Worm (Caenorhabditis elegans) whole organism, early embryonic: ENCODE data around the gene cest-6.

Experiments used
- B0310.2 ChIP-seq: sonication (generic microtip); optimal IDR thresholded peaks from 2 replicates; lab custom pipeline; 2016; ENCODE audit warnings: mild to moderate bottlenecking, missing genetic modification characterization, missing compliant biosample characterization
- F13C5.2 ChIP-seq: sonication (generic microtip); optimal IDR thresholded peaks from 2 replicates; lab custom pipeline; 2017; ENCODE audit warnings: mild to moderate bottlenecking, missing genetic modification characterization, inconsistent platforms, missing compliant biosample characterization
- aly-1 ChIP-seq: sonication (generic microtip); optimal IDR thresholded peaks from 2 replicates; lab custom pipeline; 2016; ENCODE audit warnings: missing genetic modification characterization, missing compliant biosample characterization
- ama-1 ChIP-seq: fragments of 150-350 bp; optimal IDR thresholded peaks from 2 replicates; lab custom pipeline; 2014
- ceh-13 ChIP-seq: fragments of 200-800 bp; sonication (Bioruptor generic); optimal IDR thresholded peaks from 2 replicates; lab custom pipeline; 2018; ENCODE audit warnings: mild to moderate bottlenecking, missing genetic modification characterization, missing compliant biosample characterization
- ceh-36 ChIP-seq: sonication (generic microtip); optimal IDR thresholded peaks from 2 replicates; lab custom pipeline; 2016; ENCODE audit warnings: missing genetic modification characterization, inconsistent platforms, missing compliant biosample characterization
- ets-7 ChIP-seq: sonication (generic microtip); optimal IDR thresholded peaks from 2 replicates; lab custom pipeline; 2016; ENCODE audit warnings: missing genotype, missing genetic modification characterization, missing compliant biosample characterization
- flt-1 ChIP-seq: fragments of 200-800 bp; sonication (Bioruptor generic); IDR thresholded peaks from 2 replicates; pipeline ENCODE4 v1.3.6; 2022; ENCODE audit warnings: missing genetic modification characterization, missing compliant biosample characterization
- hmbx-1 ChIP-seq: sonication (generic microtip); optimal IDR thresholded peaks from 2 replicates; lab custom pipeline; 2016; ENCODE audit warnings: mild to moderate bottlenecking, missing genetic modification characterization, missing compliant biosample characterization
- hmg-4 ChIP-seq: fragments of 200-800 bp; sonication (Bioruptor generic); optimal IDR thresholded peaks from 2 replicates; lab custom pipeline; 2018; ENCODE audit warnings: mild to moderate bottlenecking, missing genetic modification characterization, missing compliant biosample characterization
- hnd-1 ChIP-seq: sonication (generic microtip); optimal IDR thresholded peaks from 2 replicates; lab custom pipeline; 2016; ENCODE audit warnings: missing genetic modification characterization, missing compliant biosample characterization
- pes-1 ChIP-seq: fragments of 200-800 bp; sonication (Bioruptor generic); IDR thresholded peaks from 2 replicates; pipeline ENCODE4 v1.3.6; 2022; ENCODE audit warnings: missing genetic modification reagents, missing genetic modification characterization, missing compliant biosample characterization
- scrt-1 ChIP-seq: fragments of 200-800 bp; sonication (Bioruptor generic); IDR thresholded peaks from 2 replicates; pipeline ENCODE4 v1.3.6; 2022; ENCODE audit warnings: missing genetic modification characterization, missing compliant biosample characterization
- sea-1 ChIP-seq: fragments of 200-800 bp; sonication (Bioruptor generic); conservative IDR thresholded peaks from 2 replicates; pipeline ENCODE4 v1.3.6; 2022; ENCODE audit warnings: missing genetic modification characterization, missing compliant biosample characterization
- tbx-11 ChIP-seq: fragments of 200-800 bp; sonication (Bioruptor generic); IDR thresholded peaks from 2 replicates; pipeline ENCODE4 v1.3.6; 2022; ENCODE audit warnings: missing genetic modification characterization, missing compliant biosample characterization
- tbx-37 ChIP-seq: fragments of 200-800 bp; sonication (Bioruptor generic); conservative IDR thresholded peaks from 2 replicates; pipeline ENCODE4 v1.3.6; 2022; ENCODE audit warnings: missing genetic modification reagents, missing genetic modification characterization, missing compliant biosample characterization
- tra-4 ChIP-seq: sonication (generic microtip); optimal IDR thresholded peaks from 2 replicates; lab custom pipeline; 2017; ENCODE audit warnings: missing genetic modification characterization, missing compliant biosample characterization

Gene cest-6

ce11 chrIV:6914161-6914585 lies 14.1 kb downstream of the cest-6 start:
- TF ChIP-seq scrt-1 (GFP tag; lab: Robert Waterston, UW): 0 out of 2 replicates have a peak, but pooled peaks have one; percentile 16

- TF ChIP-seq B0310.2: no peak
These were observed 15.3 kb downstream of the cest-6 start, which contains the start of gene T22D1.3 for ce11 chrIV:6912851-6913588. Gene T22D1.3, plus strand, starts transcription at chrIV:6913538.

- no peak for TF ChIP-seq hnd-1 (tag; lab: Kevin White, UChicago)
- TF ChIP-seq aly-1 (tag; lab: Kevin White, UChicago): no peak
- no peak for TF ChIP-seq scrt-1 (GFP tag; lab: Robert Waterston, UW)
- no peak for TF ChIP-seq ceh-13 (GFP tag; lab: Kevin White, UChicago)
- no peak for TF ChIP-seq F13C5.2
- no peak for TF ChIP-seq ama-1
These were observed 18.2 kb downstream of the cest-6 start, which contains the start of the genes rpn-1 and ribo-1 for ce11 chrIV:6909863-6910733. Gene rpn-1, minus strand, starts transcription at chrIV:6909913. Gene ribo-1, plus strand, starts transcription at chrIV:6910683.

ce11 chrIV:6907487-6907886 lies 20.8 kb downstream of the cest-6 start:
- TF ChIP-seq hmg-4: no peak
- no peak for TF ChIP-seq tbx-11
- no peak for TF ChIP-seq scrt-1 (GFP tag; lab: Robert Waterston, UW)
- TF ChIP-seq ceh-13 (GFP tag; lab: Kevin White, UChicago): no peak
- TF ChIP-seq ceh-36: no peak
- no peak for TF ChIP-seq pes-1 (GFP tag; lab: Robert Waterston, UW)
- TF ChIP-seq aly-1 (tag; lab: Kevin White, UChicago): no peak
- no peak for TF ChIP-seq flt-1
- TF ChIP-seq B0310.2: no peak
- no peak for TF ChIP-seq ama-1
- TF ChIP-seq tbx-37 (GFP tag; lab: Robert Waterston, UW): no peak
- TF ChIP-seq F13C5.2: no peak
- TF ChIP-seq sea-1 (GFP tag; lab: Robert Waterston, UW): no peak
- TF ChIP-seq hnd-1 (tag; lab: Kevin White, UChicago): no peak
- no peak for TF ChIP-seq tra-4
- TF ChIP-seq ets-7 (tag; lab: Kevin White, UChicago): no peak

ce11 chrIV:6905947-6906489 lies 22.3 kb downstream of the cest-6 start, which contains the start of the genes T22D1.17 and T22D1.8:
Gene T22D1.17, plus strand, starts transcription at chrIV:6905997.
Gene T22D1.8, minus strand, starts transcription at chrIV:6906348.
- TF ChIP-seq ets-7 (tag; lab: Kevin White, UChicago): no peak
- no peak for TF ChIP-seq aly-1 (tag; lab: Kevin White, UChicago)
- TF ChIP-seq ama-1: no peak
- no peak for TF ChIP-seq pes-1 (GFP tag; lab: Robert Waterston, UW)
- TF ChIP-seq tbx-37 (GFP tag; lab: Robert Waterston, UW): no peak

- TF ChIP-seq pes-1 (GFP tag; lab: Robert Waterston, UW) (no peak), ama-1 (no peak), flt-1 (no peak), F13C5.2 (no peak), tra-4 (no peak), scrt-1 (GFP tag; lab: Robert Waterston, UW) (no peak), ceh-13 (GFP tag; lab: Kevin White, UChicago) (no peak), hmbx-1 (no peak), aly-1 (tag; lab: Kevin White, UChicago) (no peak), ets-7 (tag; lab: Kevin White, UChicago) (no peak), ceh-36 (no peak), sea-1 (GFP tag; lab: Robert Waterston, UW) (no peak), tbx-11 (no peak), hmg-4 (no peak), tbx-37 (GFP tag; lab: Robert Waterston, UW) (no peak)
These were observed 22.9 kb downstream of the cest-6 start for ce11 chrIV:6905428-6905827.

ce11 chrIV:6904606-6905005 lies 23.7 kb downstream of the cest-6 start:
- TF ChIP-seq hmbx-1: no peak
- no peak for TF ChIP-seq ceh-13 (GFP tag; lab: Kevin White, UChicago)
- TF ChIP-seq B0310.2: no peak
- TF ChIP-seq tra-4: no peak
- TF ChIP-seq ceh-36: no peak
- no peak for TF ChIP-seq pes-1 (GFP tag; lab: Robert Waterston, UW)

- TF ChIP-seq ama-1: no peak
- no peak for TF ChIP-seq tra-4
- TF ChIP-seq ceh-13 (GFP tag; lab: Kevin White, UChicago): no peak
- no peak for TF ChIP-seq F13C5.2
- TF ChIP-seq tbx-37 (GFP tag; lab: Robert Waterston, UW): no peak
- no peak for TF ChIP-seq hmg-4
- TF ChIP-seq sea-1 (GFP tag; lab: Robert Waterston, UW): no peak
- TF ChIP-seq ets-7 (tag; lab: Kevin White, UChicago): no peak
- TF ChIP-seq ceh-36: no peak
- TF ChIP-seq hnd-1 (tag; lab: Kevin White, UChicago): no peak
- no peak for TF ChIP-seq hmbx-1
- no peak for TF ChIP-seq B0310.2
- no peak for TF ChIP-seq flt-1
These were observed 24.7 kb downstream of the cest-6 start, which contains the start of gene T22D1.5 for ce11 chrIV:6903575-6903974. Gene T22D1.5, plus strand, starts transcription at chrIV:6903950.
